Worm (Caenorhabditis elegans): ENCODE measurements around the gene C04G2.5.

The C04G2.5 gene

DNA sequence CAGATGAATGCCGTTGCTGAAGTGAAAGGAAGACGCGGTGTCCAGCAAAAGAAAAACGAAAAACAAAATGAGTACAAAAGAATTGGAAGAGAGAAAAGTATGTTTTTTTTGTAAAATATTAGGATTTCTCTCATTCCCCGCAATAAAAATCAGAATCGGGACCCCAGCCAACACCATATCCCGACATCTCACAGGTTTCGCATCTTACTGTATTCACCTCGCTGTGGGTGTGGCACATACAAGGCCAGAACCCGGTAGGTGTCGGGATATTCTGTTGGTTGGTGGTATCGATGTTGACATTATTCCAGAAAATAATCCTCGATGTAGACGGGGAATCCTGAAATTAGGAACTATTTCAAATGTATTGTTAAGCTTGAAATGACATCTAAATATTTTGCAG lies 21.7 kb upstream of the C04G2.5 start:
- TF ChIP-seq snpc-4 (tag; optimal IDR thresholded peaks at IDR 0.05) (no peak), fos-1 (tag; optimal IDR thresholded peaks at IDR 0.05) (no peak), efl-3 (GFP tag; optimal IDR thresholded peaks at IDR 0.05) (no peak), mep-1 (tag; optimal IDR thresholded peaks at IDR 0.05) (no peak), nhr-12 (tag; optimal IDR thresholded peaks at IDR 0.05) (no peak), nhr-237 (tag; optimal IDR thresholded peaks at IDR 0.05) (no peak), ceh-90 (tag; optimal IDR thresholded peaks at IDR 0.05) (no peak), ceh-82 (tag; optimal IDR thresholded peaks at IDR 0.05) (no peak), swsn-7 (tag; optimal IDR thresholded peaks at IDR 0.05) (no peak), ceh-63 (GFP tag; optimal IDR thresholded peaks at IDR 0.05) (no peak), pag-3 (tag; optimal IDR thresholded peaks at IDR 0.05; ENCODE audit: borderline replicate concordance, insufficient read depth) (no peak), mab-9 (GFP tag; IDR thresholded peaks at IDR 0.05) (no peak), ama-1 (optimal IDR thresholded peaks at IDR 0.05) (no peak), xbp-1 (tag; optimal IDR thresholded peaks at IDR 0.05) (no peak), dsc-1 (tag; optimal IDR thresholded peaks at IDR 0.05) (no peak), alr-1 (tag; optimal IDR thresholded peaks at IDR 0.05; ENCODE audit: borderline replicate concordance) (no peak), nhr-47 (tag; optimal IDR thresholded peaks at IDR 0.05) (no peak), nhr-85 (tag) (no peak), C34B4.2 (tag; optimal IDR thresholded peaks at IDR 0.05) (no peak)

DNA sequence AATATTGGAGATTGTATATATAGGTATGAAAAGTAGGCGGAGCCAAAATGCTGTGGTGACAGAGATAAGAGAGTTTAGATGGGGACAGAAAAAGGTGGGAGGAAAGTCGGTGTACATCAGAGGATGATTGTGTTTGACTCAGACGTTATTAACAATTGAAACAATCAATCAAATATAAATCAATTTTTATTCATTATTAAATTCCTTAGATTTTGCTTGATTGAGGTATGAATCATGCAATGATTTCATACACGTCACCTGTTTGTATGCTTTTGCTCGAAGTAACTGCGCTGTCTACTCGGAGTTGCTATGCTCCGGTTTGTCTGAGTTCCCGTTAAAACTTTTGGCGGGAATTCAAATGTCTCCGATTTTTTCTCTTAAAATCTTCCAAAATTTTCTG lies 20.1 kb upstream of the C04G2.5 start, which contains the start of gene C04G2.10:
Gene C04G2.10 (plus strand): TSS at position 301 of the 400 bp plus-strand sequence.
- TF ChIP-seq pax-3 (tag; optimal IDR thresholded peaks at IDR 0.05) (no peak), nhr-90 (tag; optimal IDR thresholded peaks at IDR 0.05; ENCODE audit: poor library complexity) (no peak), ceh-63 (GFP tag; optimal IDR thresholded peaks at IDR 0.05) (no peak), fkh-4 (tag; optimal IDR thresholded peaks at IDR 0.05; ENCODE audit: borderline replicate concordance) (no peak), lin-15B (tag; optimal IDR thresholded peaks at IDR 0.05) (no peak), hlh-17 (GFP tag; optimal IDR thresholded peaks at IDR 0.05; ENCODE audit: borderline replicate concordance) (no peak)

DNA sequence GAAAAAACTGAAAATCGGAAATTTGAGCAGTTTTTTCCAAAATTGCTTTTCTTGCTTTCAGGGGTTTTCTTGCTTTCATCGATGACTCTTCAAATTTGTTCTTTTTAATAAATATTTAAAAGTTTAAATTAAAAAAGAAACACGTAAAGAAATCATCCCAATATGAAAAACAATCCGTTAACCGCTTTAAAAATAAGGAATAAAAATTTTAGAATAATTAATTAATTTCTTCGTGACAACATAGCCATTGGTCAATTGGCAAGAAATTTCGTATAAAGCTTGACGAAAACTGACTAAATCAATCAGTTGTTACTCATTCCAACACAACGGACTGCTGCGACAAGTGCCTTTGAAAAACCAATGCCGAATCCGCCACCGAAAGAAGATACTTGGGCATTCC lies 17.5 kb upstream of the C04G2.5 start, which contains the start of gene nsph-3.2:
Gene nsph-3.2 (plus strand): TSS at position 301 of the 400 bp plus-strand sequence.
- TF ChIP-seq isw-1 (GFP tag; IDR thresholded peaks at IDR 0.05) (no peak), nhr-28 (tag; optimal IDR thresholded peaks at IDR 0.05) (no peak), snpc-4 (tag; optimal IDR thresholded peaks at IDR 0.05) (no peak), ets-5 (GFP tag; IDR thresholded peaks at IDR 0.05) (no peak), aha-1 (tag; optimal IDR thresholded peaks at IDR 0.05) (no peak), lir-3 (tag; optimal IDR thresholded peaks at IDR 0.05; ENCODE audit: poor library complexity) (no peak), ztf-4 (tag; optimal IDR thresholded peaks at IDR 0.05) (no peak)

DNA sequence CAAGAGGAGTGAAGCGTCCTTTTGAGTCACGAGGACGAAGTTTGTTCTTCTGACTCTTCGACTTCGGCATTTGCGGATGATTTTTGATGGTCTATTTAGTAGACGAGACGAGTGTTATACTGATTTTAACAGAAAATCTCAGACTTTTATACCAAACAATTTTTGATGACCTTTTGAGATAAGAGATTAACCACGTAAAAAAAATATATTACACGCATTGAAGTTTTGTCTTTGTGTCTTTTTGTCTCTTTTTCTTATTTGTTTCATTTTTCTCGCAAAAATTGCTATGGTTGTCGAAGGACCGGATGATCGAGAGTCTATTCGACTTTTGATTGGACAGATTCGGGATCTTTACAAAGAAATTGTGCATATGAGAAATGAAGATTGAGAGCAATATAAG lies 16.4 kb upstream of the C04G2.5 start, which contains the start of gene spch-1:
Gene spch-1 (minus strand): TSS at position 101 of the 400 bp plus-strand sequence.
- no peak for TF ChIP-seq unc-62 (GFP tag; optimal IDR thresholded peaks at IDR 0.05)
- no peak for TF ChIP-seq fkh-4 (tag; optimal IDR thresholded peaks at IDR 0.05; ENCODE audit: borderline replicate concordance)
- no peak for TF ChIP-seq pax-3 (tag; optimal IDR thresholded peaks at IDR 0.05)
- TF ChIP-seq ceh-8 (GFP tag; optimal IDR thresholded peaks at IDR 0.05), result no peak
- no peak for TF ChIP-seq xbp-1 (tag; optimal IDR thresholded peaks at IDR 0.05)
- no peak for TF ChIP-seq ztf-4 (tag; optimal IDR thresholded peaks at IDR 0.05)
- TF ChIP-seq dsc-1 (tag; optimal IDR thresholded peaks at IDR 0.05), result no peak
- TF ChIP-seq ceh-82 (tag; optimal IDR thresholded peaks at IDR 0.05), result no peak
- no peak for TF ChIP-seq unc-130 (tag; optimal IDR thresholded peaks at IDR 0.05)
- TF ChIP-seq nhr-76 (tag; optimal IDR thresholded peaks at IDR 0.05), result no peak
- no peak for TF ChIP-seq snu-23 (GFP tag; optimal IDR thresholded peaks at IDR 0.05)
- TF ChIP-seq swsn-7 (tag; optimal IDR thresholded peaks at IDR 0.05), result no peak
- no peak for TF ChIP-seq egl-27 (tag; optimal IDR thresholded peaks at IDR 0.05)
- TF ChIP-seq ces-1 (GFP tag; optimal IDR thresholded peaks at IDR 0.05), result no peak
- TF ChIP-seq lin-13 (GFP tag; optimal IDR thresholded peaks at IDR 0.05), result no peak
- no peak for TF ChIP-seq skn-1 (tag; optimal IDR thresholded peaks at IDR 0.05)
- TF ChIP-seq irx-1 (tag; optimal IDR thresholded peaks at IDR 0.05), result no peak
- TF ChIP-seq sup-37 (GFP tag; optimal IDR thresholded peaks at IDR 0.05), result no peak
- no peak for TF ChIP-seq nhr-19 (GFP tag; conservative IDR thresholded peaks at IDR 0.05)
- TF ChIP-seq sox-4 (tag; optimal IDR thresholded peaks at IDR 0.05), result no peak
